Worm (Caenorhabditis elegans) whole organism, L2 larva: ENCODE data around the gene lgc-36.

Source experiments
- aly-2 ChIP-seq: fragments of 150-350 bp; optimal IDR thresholded peaks from 2 replicates; lab custom pipeline; 2014; ENCODE audit warnings: missing biosample characterization, missing genetic modification characterization
- ama-1 ChIP-seq: fragments of 150-350 bp; optimal IDR thresholded peaks from 2 replicates; lab custom pipeline; 2018; ENCODE audit warnings: inconsistent platforms
- blmp-1 ChIP-seq: sonication (generic microtip); optimal IDR thresholded peaks from 2 replicates; lab custom pipeline; 2017; ENCODE audit warnings: missing genetic modification characterization, mild to moderate bottlenecking, missing compliant biosample characterization, antibody characterized with exemption, moderate library complexity; ENCODE audit not compliant: insufficient read depth
- ceh-82 ChIP-seq: fragments of 150-350 bp; optimal IDR thresholded peaks from 2 replicates; lab custom pipeline; 2014; ENCODE audit warnings: missing biosample characterization, missing genetic modification characterization
- fos-1 ChIP-seq: fragments of 150-350 bp; optimal IDR thresholded peaks from 2 replicates; lab custom pipeline; 2014; ENCODE audit warnings: missing biosample characterization, missing genetic modification characterization
- gmeb-1 ChIP-seq: fragments of 150-350 bp; optimal IDR thresholded peaks from 2 replicates; lab custom pipeline; 2014; ENCODE audit warnings: missing biosample characterization, missing genetic modification characterization
- lin-11 ChIP-seq: fragments of 150-350 bp; sonication (generic microtip); optimal IDR thresholded peaks from 2 replicates; lab custom pipeline; 2014; ENCODE audit warnings: missing biosample characterization, missing genetic modification characterization, inconsistent platforms, mixed read lengths
- lin-39 ChIP-seq: fragments of 150-350 bp; optimal IDR thresholded peaks from 2 replicates; lab custom pipeline; 2014; ENCODE audit warnings: missing biosample characterization, missing genetic modification reagents, missing genetic modification characterization
- lsy-2 ChIP-seq, 2 experiments: fragments of 150-350 bp in 1 of 2; sonication (generic microtip) in 1 of 2; optimal IDR thresholded peaks; 2 replicates each; lab custom pipeline; 2014 to 2017; ENCODE audit warnings: missing biosample characterization in 2 of 2, missing genetic modification characterization in 2 of 2
- nhr-12 ChIP-seq: fragments of 150-350 bp; optimal IDR thresholded peaks from 2 replicates; lab custom pipeline; 2014; ENCODE audit warnings: missing biosample characterization, missing genetic modification characterization
- nhr-23 ChIP-seq: fragments of 150-350 bp; optimal IDR thresholded peaks from 2 replicates; lab custom pipeline; 2014; ENCODE audit warnings: missing biosample characterization, missing genetic modification reagents, missing genetic modification characterization
- sem-4 ChIP-seq: fragments of 150-350 bp; optimal IDR thresholded peaks from 2 replicates; lab custom pipeline; 2014; ENCODE audit warnings: missing biosample characterization, missing genetic modification reagents, missing genetic modification characterization

DNA sequence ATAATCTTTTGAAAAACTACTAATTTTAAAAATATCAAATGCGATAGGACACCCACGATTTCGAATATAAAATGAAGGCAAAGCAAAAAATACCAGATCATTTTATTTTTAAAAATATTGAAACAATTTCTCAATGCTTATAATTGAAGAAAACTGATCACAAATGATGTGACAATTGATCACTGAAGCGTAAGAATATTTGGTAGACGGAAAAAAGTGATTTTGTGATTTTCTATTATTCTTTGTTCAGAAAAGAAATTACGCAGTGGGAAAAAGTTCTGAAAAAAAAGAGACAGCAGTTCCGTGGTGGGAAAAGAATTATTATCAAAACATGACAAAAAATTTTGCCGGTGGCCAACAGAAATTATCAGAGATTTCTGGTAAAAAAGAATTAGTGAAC is 39.8 kb upstream of the lgc-36 start, which contains the start of gene T03F7.5:
- TF ChIP-seq fos-1 (tag; lab: Kevin White, UChicago) (no peak), lin-39 (tag; lab: Kevin White, UChicago) (no peak), ama-1 (no peak), nhr-23 (no peak), blmp-1 (tag; lab: Kevin White, UChicago) (no peak), ceh-82 (no peak), aly-2 (tag; lab: Kevin White, UChicago) (no peak), lin-11 (no peak), lsy-2 (tag; optimal IDR thresholded peaks at IDR 0.05; lab: Kevin White, UChicago) (no peak), sem-4 (tag; lab: Kevin White, UChicago) (no peak), nhr-12 (no peak), gmeb-1 (tag; lab: Kevin White, UChicago) (no peak)
